Worm (Caenorhabditis elegans): ENCODE measurements around the gene F37B4.15.

ce11 chrV:2920125-2920524 is 28.1 kb downstream of the F37B4.15 start:
- TF ChIP-seq him-1 (tag; optimal IDR thresholded peaks at IDR 0.05) (no peak), W03F9.2 (tag; optimal IDR thresholded peaks at IDR 0.05) (no peak)
